Worm (Caenorhabditis elegans) whole organism, early embryonic: ENCODE results near the gene K01A6.4.

ENCODE experiments used
- B0310.2 ChIP-seq: sonication (generic microtip); optimal IDR thresholded peaks from 2 replicates; lab custom pipeline; 2016; ENCODE audit warnings: mild to moderate bottlenecking, missing genetic modification characterization, missing compliant biosample characterization
- tbx-37 ChIP-seq: fragments of 200-800 bp; sonication (Bioruptor generic); conservative IDR thresholded peaks from 2 replicates; pipeline ENCODE4 v1.3.6; 2022; ENCODE audit warnings: missing genetic modification reagents, missing genetic modification characterization, missing compliant biosample characterization

ce11 chrIV:11710331-11710730 is 29.8 kb downstream of the K01A6.4 start:
- TF ChIP-seq B0310.2 (tag; lab: Kevin White, UChicago), result no peak
- no peak for TF ChIP-seq tbx-37 (GFP tag; lab: Robert Waterston, UW)
